Worm (Caenorhabditis elegans) whole organism, L4 larva: ENCODE data around the gene C45B11.6.

ENCODE experiments used
- F44E2.7 ChIP-seq: fragments of 200-800 bp; sonication (Bioruptor generic); IDR thresholded peaks from 2 replicates; pipeline ENCODE4 v2.1.2; 2022; ENCODE audit warnings: missing genetic modification characterization, missing compliant biosample characterization
- T26A8.4 ChIP-seq: fragments of 200-800 bp; sonication (Bioruptor generic); IDR thresholded peaks from 2 replicates; pipeline ENCODE4 v1.3.6; 2022; ENCODE audit warnings: missing genetic modification characterization, missing compliant biosample characterization
- Y5F2A.4 ChIP-seq: fragments of 200-800 bp; sonication (Bioruptor generic); optimal IDR thresholded peaks from 2 replicates; lab custom pipeline; 2018; ENCODE audit warnings: mild to moderate bottlenecking, missing genetic modification characterization, missing compliant biosample characterization
- Y75B8A.6 ChIP-seq: fragments of 200-800 bp; sonication (Bioruptor generic); IDR thresholded peaks from 2 replicates; pipeline ENCODE4 v1.3.6; 2022; ENCODE audit warnings: missing genetic modification reagents, missing genetic modification characterization, missing compliant biosample characterization
- ZK337.2 ChIP-seq: fragments of 200-800 bp; sonication (Bioruptor generic); IDR thresholded peaks from 2 replicates; pipeline ENCODE4 v1.3.6; 2022; ENCODE audit warnings: missing genetic modification reagents, missing genetic modification characterization, missing compliant biosample characterization
- ZK546.5 ChIP-seq, 2 experiments: sonication (generic microtip); optimal IDR thresholded peaks; 2 replicates each; lab custom pipeline; 2017; ENCODE audit warnings: missing biosample characterization in 2 of 2, missing genetic modification characterization in 2 of 2
- aha-1 ChIP-seq: fragments of 150-350 bp; peaks from one replicate; lab custom pipeline; 2014; ENCODE audit warnings: missing biosample characterization, missing genetic modification characterization
- ama-1 ChIP-seq: fragments of 150-350 bp; optimal IDR thresholded peaks from 2 replicates; lab custom pipeline; 2014; ENCODE audit warnings: inconsistent platforms, mixed read lengths
- ceh-28 ChIP-seq: fragments of 150-350 bp; optimal IDR thresholded peaks from 2 replicates; lab custom pipeline; 2014; ENCODE audit warnings: missing biosample characterization, missing genetic modification reagents, missing genetic modification characterization
- ceh-82 ChIP-seq: sonication (generic microtip); optimal IDR thresholded peaks from 2 replicates; lab custom pipeline; 2017; ENCODE audit warnings: missing biosample characterization, missing genetic modification characterization
- ces-1 ChIP-seq: fragments of 150-350 bp; sonication (generic microtip); optimal IDR thresholded peaks from 4 replicates; lab custom pipeline; 2014; ENCODE audit warnings: missing biosample characterization, missing genetic modification reagents, missing genetic modification characterization
- daf-16 ChIP-seq, 3 experiments: sonication (generic microtip); optimal IDR thresholded peaks; 2 replicates each; lab custom pipeline; 2016 to 2017; ENCODE audit warnings: missing genetic modification characterization in 3 of 3, missing genetic modification reagents in 3 of 3, mild to moderate bottlenecking in 2 of 3, missing compliant biosample characterization in 2 of 3, missing biosample characterization in 1 of 3, moderate library complexity in 1 of 3
- dmd-6 ChIP-seq: fragments of 200-800 bp; sonication (Bioruptor generic); IDR thresholded peaks from 2 replicates; pipeline ENCODE4 v1.3.6; 2022; ENCODE audit warnings: missing genetic modification reagents, missing genetic modification characterization, missing compliant biosample characterization
- dmd-8 ChIP-seq: fragments of 200-800 bp; sonication (Bioruptor generic); IDR thresholded peaks from 2 replicates; pipeline ENCODE4 v1.3.6; 2022; ENCODE audit warnings: missing genetic modification characterization, missing compliant biosample characterization
- dmd-9 ChIP-seq: fragments of 200-800 bp; sonication (Bioruptor generic); IDR thresholded peaks from 2 replicates; pipeline ENCODE4 v1.3.6; 2022; ENCODE audit warnings: missing genetic modification reagents, missing genetic modification characterization, missing compliant biosample characterization
- dve-1 ChIP-seq: sonication (generic microtip); optimal IDR thresholded peaks from 2 replicates; lab custom pipeline; 2017; ENCODE audit warnings: antibody characterized with exemption, mild to moderate bottlenecking, missing genetic modification characterization, missing compliant biosample characterization; ENCODE audit not compliant: insufficient read depth
- egl-43 ChIP-seq: fragments of 200-800 bp; sonication (Bioruptor generic); IDR thresholded peaks from 2 replicates; pipeline ENCODE4 v1.3.6; 2022; ENCODE audit warnings: missing genetic modification reagents, missing genetic modification characterization, missing compliant biosample characterization
- hlh-11 ChIP-seq: fragments of 200-800 bp; sonication (Bioruptor generic); optimal IDR thresholded peaks from 2 replicates; lab custom pipeline; 2018; ENCODE audit warnings: mild to moderate bottlenecking, missing genetic modification characterization, missing compliant biosample characterization
- hlh-30 ChIP-seq: sonication (generic microtip); optimal IDR thresholded peaks from 2 replicates; lab custom pipeline; 2017; ENCODE audit warnings: antibody characterized with exemption, mild to moderate bottlenecking, missing genetic modification characterization, missing compliant biosample characterization; ENCODE audit not compliant: insufficient read depth
- hmg-1.1 ChIP-seq: fragments of 200-800 bp; sonication (Bioruptor generic); IDR thresholded peaks from 2 replicates; pipeline ENCODE4 v1.3.6; 2022; ENCODE audit warnings: missing genetic modification reagents, missing genetic modification characterization, missing compliant biosample characterization
- lin-13 ChIP-seq: fragments of 150-350 bp; optimal IDR thresholded peaks from 2 replicates; lab custom pipeline; 2014; ENCODE audit warnings: missing biosample characterization, missing genetic modification reagents, missing genetic modification characterization
- lin-29 ChIP-seq: fragments of 200-800 bp; sonication (Bioruptor generic); IDR thresholded peaks from 2 replicates; pipeline ENCODE4 v1.3.6; 2022; ENCODE audit warnings: missing genetic modification reagents, missing genetic modification characterization, missing compliant biosample characterization
- lin-38 ChIP-seq: fragments of 200-800 bp; sonication (Bioruptor generic); IDR thresholded peaks from 2 replicates; pipeline ENCODE4 v1.3.6; 2022; ENCODE audit warnings: missing genetic modification reagents, missing genetic modification characterization, missing compliant biosample characterization
- lsy-2 ChIP-seq, 2 experiments: fragments of 150-350 bp in 1 of 2; sonication (generic microtip) in 1 of 2; optimal IDR thresholded peaks; 2 replicates each; lab custom pipeline; 2014 to 2017; ENCODE audit warnings: missing biosample characterization in 2 of 2, missing genetic modification characterization in 2 of 2
- mes-2 ChIP-seq: sonication (generic microtip); optimal IDR thresholded peaks from 2 replicates; lab custom pipeline; 2016; ENCODE audit warnings: missing genotype, mild to moderate bottlenecking, missing genetic modification characterization, missing compliant biosample characterization; ENCODE audit not compliant: poor library complexity, severe bottlenecking
- nhr-102 ChIP-seq: sonication (generic microtip); optimal IDR thresholded peaks from 2 replicates; lab custom pipeline; 2016; ENCODE audit warnings: mild to moderate bottlenecking, missing genetic modification characterization, moderate library complexity, missing compliant biosample characterization
- nhr-11 ChIP-seq: fragments of 150-350 bp; optimal IDR thresholded peaks from 2 replicates; lab custom pipeline; 2014; ENCODE audit warnings: missing biosample characterization, missing genetic modification characterization
- nhr-25 ChIP-seq: sonication (generic microtip); optimal IDR thresholded peaks from 2 replicates; lab custom pipeline; 2017; ENCODE audit warnings: missing genetic modification characterization, mild to moderate bottlenecking, missing compliant biosample characterization, antibody characterized with exemption, moderate library complexity, borderline replicate concordance; ENCODE audit not compliant: insufficient read depth
- nhr-28 ChIP-seq: fragments of 150-350 bp; optimal IDR thresholded peaks from 2 replicates; lab custom pipeline; 2014; ENCODE audit warnings: missing biosample characterization, missing genetic modification characterization
- nhr-77 ChIP-seq: fragments of 150-350 bp; optimal IDR thresholded peaks from 2 replicates; lab custom pipeline; 2014; ENCODE audit warnings: missing biosample characterization, missing genetic modification characterization
- pha-4 ChIP-seq, 2 experiments: fragments of 150-350 bp in 1 of 2; fragments of 200-800 bp in 1 of 2; sonication (Bioruptor generic) in 1 of 2; IDR thresholded peaks in 1 of 2; optimal IDR thresholded peaks in 1 of 2; 2 replicates each; pipeline versions ENCODE4 v1.3.6 to Lab custom; 2014 to 2022; ENCODE audit warnings: missing genetic modification characterization in 2 of 2, missing genetic modification reagents in 2 of 2, missing biosample characterization in 1 of 2, missing compliant biosample characterization in 1 of 2
- sdz-12 ChIP-seq: fragments of 200-800 bp; sonication (Bioruptor generic); optimal IDR thresholded peaks from 2 replicates; lab custom pipeline; 2018; ENCODE audit warnings: mild to moderate bottlenecking, missing genetic modification characterization, missing compliant biosample characterization
- set-16 ChIP-seq: fragments of 200-800 bp; sonication (Bioruptor generic); IDR thresholded peaks from 2 replicates; pipeline ENCODE4 v1.3.6; 2022; ENCODE audit warnings: missing genetic modification reagents, missing genetic modification characterization, missing compliant biosample characterization
- skn-1 ChIP-seq: fragments of 150-350 bp; optimal IDR thresholded peaks from 2 replicates; lab custom pipeline; 2014; ENCODE audit warnings: missing biosample characterization, missing genetic modification characterization
- spr-3 ChIP-seq: fragments of 200-800 bp; sonication (Bioruptor generic); optimal IDR thresholded peaks from 2 replicates; lab custom pipeline; 2018; ENCODE audit warnings: mild to moderate bottlenecking, missing genetic modification characterization, missing compliant biosample characterization
- tra-1 ChIP-seq: fragments of 200-800 bp; sonication (Bioruptor generic); IDR thresholded peaks from 2 replicates; pipeline ENCODE4 v1.3.6; 2022; ENCODE audit warnings: missing genetic modification reagents, missing genetic modification characterization, missing compliant biosample characterization
- unc-62 ChIP-seq, 3 experiments: fragments of 150-350 bp in 1 of 3; sonication (generic microtip); optimal IDR thresholded peaks in 2 of 3; peaks in 1 of 3; 1 replicate in 1 of 3; 2 replicates in 2 of 3; lab custom pipeline; 2014 to 2017; ENCODE audit warnings: missing biosample characterization in 3 of 3, missing genetic modification characterization in 3 of 3, missing genetic modification reagents in 3 of 3, missing genotype in 1 of 3
- zfp-2 ChIP-seq: sonication (generic microtip); optimal IDR thresholded peaks from 2 replicates; lab custom pipeline; 2016; ENCODE audit warnings: mild to moderate bottlenecking, missing genetic modification characterization, missing compliant biosample characterization
- zip-11 ChIP-seq: fragments of 200-800 bp; sonication (Bioruptor generic); IDR thresholded peaks from 2 replicates; pipeline ENCODE4 v1.3.6; 2022; ENCODE audit warnings: missing genetic modification characterization, missing compliant biosample characterization

The C45B11.6 gene

DNA sequence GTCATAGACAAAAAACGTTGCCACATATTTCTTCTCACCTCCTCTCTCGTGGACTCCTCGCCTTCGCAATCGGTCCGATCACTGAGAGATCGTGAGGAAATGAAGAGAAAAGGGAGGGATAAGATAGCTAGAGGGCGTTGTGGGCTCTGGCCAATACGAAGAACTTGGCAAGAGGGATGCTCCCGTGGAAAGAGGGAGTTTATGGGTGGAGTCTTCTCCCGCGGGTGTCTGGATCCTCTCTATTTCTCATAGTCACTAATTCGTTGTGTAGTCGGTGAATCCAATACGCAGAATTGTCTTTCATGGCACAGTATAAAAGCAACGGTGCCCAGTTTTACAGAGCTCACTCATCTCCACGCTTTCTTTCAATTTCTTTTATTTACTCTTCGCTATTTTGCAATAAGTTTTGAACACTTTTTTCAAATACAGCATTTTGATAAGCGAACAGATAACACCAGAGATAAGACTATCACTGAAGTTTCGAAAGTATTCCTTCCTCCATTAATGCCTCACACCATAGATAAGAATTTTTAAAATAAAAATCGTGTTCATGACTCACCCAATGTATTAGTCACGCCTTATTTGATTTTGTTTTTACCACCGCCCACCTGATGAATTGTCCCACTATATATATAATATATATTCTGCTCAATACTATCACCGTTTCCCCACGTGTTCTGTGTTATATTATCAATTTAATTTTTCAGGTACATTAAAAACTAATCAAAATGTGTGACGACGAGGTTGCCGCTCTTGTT, 36.7 kb downstream of the C45B11.6 start, which contains the start of gene act-1 (continued):
- TF ChIP-seq daf-16 (GFP tag; optimal IDR thresholded peaks at IDR 0.05; lab: Kevin White, UChicago) (peak in 1 of 2 experiments; percentile 95), daf-16 (tag; optimal IDR thresholded peaks at IDR 0.05; lab: Kevin White, UChicago) (no peak), nhr-28 (tag; lab: Kevin White, UChicago) (peak; percentile 66), hmg-1.1 (GFP tag; lab: Robert Waterston, UW) (0 out of 2 replicates have a peak, but pooled peaks have one; percentile 33), T26A8.4 (GFP tag; lab: Robert Waterston, UW) (no peak), nhr-11 (peak; percentile 73), ces-1 (no peak), hlh-11 (tag; lab: Kevin White, UChicago) (peak; percentile 34), dmd-6 (GFP tag; lab: Robert Waterston, UW) (0 out of 2 replicates have a peak, but pooled peaks have one; percentile 41), ama-1 (lab: Kevin White, UChicago) (peak; percentile 5), zip-11 (GFP tag; lab: Robert Waterston, UW) (no peak), mes-2 (tag; lab: Kevin White, UChicago) (no peak)

DNA sequence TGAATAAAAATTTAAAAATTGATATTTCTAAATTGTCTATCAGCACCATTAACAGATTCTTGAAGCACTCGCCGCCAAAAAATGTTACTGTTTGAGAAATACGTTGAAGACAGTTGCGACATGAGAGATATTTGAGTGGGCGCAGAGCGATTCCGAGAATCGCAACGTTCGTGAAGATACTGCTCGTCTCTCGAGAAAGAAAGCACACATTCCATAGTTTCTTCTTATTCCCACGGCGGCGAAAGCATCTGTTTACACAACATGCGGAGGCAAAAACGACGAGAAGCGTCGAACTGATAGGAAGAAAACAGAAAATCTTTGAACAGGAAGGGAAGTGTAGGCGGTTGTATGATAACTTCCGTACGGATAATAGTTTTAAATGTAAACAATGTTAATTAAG, 38.6 kb downstream of the C45B11.6 start:
- TF ChIP-seq pha-4 (GFP tag; IDR thresholded peaks at IDR 0.05; lab: Robert Waterston, UW) (peak; percentile 47; the same call in 1 of the 2 replicates), pha-4 (tag; optimal IDR thresholded peaks at IDR 0.05; lab: Kevin White, UChicago) (no peak), dmd-9 (GFP tag; lab: Robert Waterston, UW) (peak; percentile 44; the same call in 1 of the 2 replicates), egl-43 (GFP tag; lab: Robert Waterston, UW) (no peak), nhr-28 (tag; lab: Kevin White, UChicago) (peak; percentile 32), hlh-11 (tag; lab: Kevin White, UChicago) (peak; percentile 78), lin-13 (peak; percentile 16), ceh-82 (tag; lab: Kevin White, UChicago) (no peak), dmd-8 (GFP tag; lab: Robert Waterston, UW) (0 out of 2 replicates have a peak, but pooled peaks have one; percentile 9), lin-38 (GFP tag; lab: Robert Waterston, UW) (0 out of 2 replicates have a peak, but pooled peaks have one; percentile 7), skn-1 (tag; lab: Kevin White, UChicago) (no peak), ama-1 (lab: Kevin White, UChicago) (peak; percentile 30), dve-1 (tag; lab: Kevin White, UChicago) (peak; percentile 11), dmd-6 (GFP tag; lab: Robert Waterston, UW) (peak; percentile 32; the same call in 1 of the 2 replicates), T26A8.4 (GFP tag; lab: Robert Waterston, UW) (peak; percentile 58), nhr-11 (peak; percentile 73), sdz-12 (GFP tag; lab: Kevin White, UChicago) (peak; percentile 21), daf-16 (GFP tag; optimal IDR thresholded peaks at IDR 0.05; lab: Kevin White, UChicago) (peak in 1 of 2 experiments; percentile 96), daf-16 (tag; optimal IDR thresholded peaks at IDR 0.05; lab: Kevin White, UChicago) (no peak), F44E2.7 (GFP tag; lab: Robert Waterston, UW) (no peak), Y75B8A.6 (no peak), unc-62 (GFP tag; optimal IDR thresholded peaks at IDR 0.05 in 1 of 2; lab: Kevin White, UChicago) (peak in 1 of 2 experiments; percentile 94), unc-62 (tag; optimal IDR thresholded peaks at IDR 0.05; lab: Kevin White, UChicago) (no peak), lsy-2 (tag; optimal IDR thresholded peaks at IDR 0.05; lab: Kevin White, UChicago) (peak; percentile 13 to 36), hlh-30 (no peak), aha-1 (tag; lab: Kevin White, UChicago) (peak; percentile 94), ZK337.2 (no peak), tra-1 (0 out of 2 replicates have a peak, but pooled peaks have one; percentile 48)

DNA sequence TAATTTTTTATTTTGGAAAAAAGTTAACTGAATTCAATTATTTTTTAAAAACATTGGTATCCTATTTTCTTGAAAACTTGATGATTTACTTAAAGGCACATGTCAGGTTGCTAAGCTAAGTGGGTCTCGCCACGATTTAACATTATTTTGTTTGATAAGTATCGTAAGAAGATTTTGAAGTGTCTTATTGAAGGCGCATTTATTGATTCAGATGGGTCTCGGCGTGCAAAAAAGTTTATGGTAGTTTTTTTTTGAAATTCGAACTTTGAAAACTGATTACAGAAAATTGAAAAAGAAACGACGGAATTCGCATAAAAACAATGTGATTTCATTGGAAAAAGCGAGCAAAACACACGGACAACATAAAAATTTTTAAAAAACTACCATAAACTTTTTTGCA, 39.1 kb downstream of the C45B11.6 start:
- TF ChIP-seq nhr-77 (tag; lab: Kevin White, UChicago) (no peak), ZK546.5 (tag; optimal IDR thresholded peaks at IDR 0.05; lab: Kevin White, UChicago) (no peak), nhr-25 (tag; lab: Kevin White, UChicago) (no peak), hlh-11 (tag; lab: Kevin White, UChicago) (no peak), dmd-8 (GFP tag; lab: Robert Waterston, UW) (no peak), lin-38 (GFP tag; lab: Robert Waterston, UW) (no peak), hmg-1.1 (GFP tag; lab: Robert Waterston, UW) (no peak), spr-3 (no peak), hlh-30 (no peak), Y5F2A.4 (GFP tag; lab: Kevin White, UChicago) (no peak), lin-29 (no peak), ceh-28 (tag; lab: Kevin White, UChicago) (no peak), nhr-102 (no peak), dmd-9 (GFP tag; lab: Robert Waterston, UW) (no peak), zfp-2 (no peak), nhr-11 (no peak), set-16 (GFP tag; lab: Robert Waterston, UW) (no peak)
